Fruit fly (Drosophila melanogaster) whole organism: ENCODE data around the gene CG3597.

ENCODE experiments used
- CG8478 ChIP-seq: fragments of >200 bp; optimal IDR thresholded peaks from 2 replicates; lab custom pipeline; 2018; ENCODE audit warnings: inconsistent platforms
- Dll ChIP-seq: fragments of >200 bp; optimal IDR thresholded peaks from 2 replicates; lab custom pipeline; 2017
- EcR ChIP-seq, 2 experiments: fragments of >200 bp; optimal IDR thresholded peaks; 2 replicates each; lab custom pipeline; 2017; ENCODE audit warnings: missing biosample characterization in 2 of 2, missing genetic modification characterization in 2 of 2, missing genetic modification reagents in 2 of 2
- pan ChIP-seq: fragments of >200 bp; optimal IDR thresholded peaks from 2 replicates; lab custom pipeline; 2017
- psq ChIP-seq: fragments of >200 bp; optimal IDR thresholded peaks from 2 replicates; lab custom pipeline; 2017
- usp ChIP-seq: fragments of >200 bp; optimal IDR thresholded peaks from 2 replicates; lab custom pipeline; 2017; ENCODE audit warnings: missing biosample characterization, missing genetic modification characterization, mixed read lengths

The CG3597 gene

DNA sequence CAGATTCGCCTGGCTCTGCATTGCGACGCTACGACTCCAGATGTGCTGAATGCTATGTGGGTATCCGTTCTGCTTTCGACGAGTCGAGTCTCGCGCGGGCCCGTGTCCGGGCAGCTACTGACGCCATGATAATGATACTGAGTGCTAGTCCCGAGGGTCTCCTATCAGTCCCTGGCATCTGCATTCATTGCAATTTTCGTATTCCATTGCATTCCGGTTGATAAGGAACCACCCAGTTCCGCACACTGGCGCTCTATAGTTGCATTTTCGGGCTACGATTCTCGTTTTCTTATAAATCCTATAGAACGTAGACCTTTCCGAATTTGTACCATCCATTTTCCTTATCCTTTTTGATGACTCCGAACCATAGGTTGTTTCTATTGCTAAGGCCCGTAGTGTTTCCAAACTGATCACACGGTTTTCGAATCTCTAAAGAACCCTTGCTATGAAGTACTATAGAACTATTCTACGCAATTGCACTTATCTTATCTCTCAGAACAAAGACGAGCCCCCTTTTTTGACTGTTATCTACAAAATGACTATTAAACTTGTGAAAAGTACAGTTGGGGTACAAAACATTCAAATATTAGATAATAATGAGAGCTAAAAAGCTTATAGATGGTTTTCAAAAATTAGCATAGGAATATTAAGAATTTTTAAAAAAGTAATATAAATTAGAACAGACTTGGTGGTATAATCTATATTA is at the start of gene CG3597:
Gene CG3597, minus strand, starts transcription at position 119 of the 706 bp plus-strand sequence.
- TF ChIP-seq Dll (no peak), CG8478 (lab: Kevin White, UChicago) (no peak), pan (lab: Kevin White, UChicago) (no peak), usp (GFP tag; lab: Kevin White, UChicago) (no peak), psq (lab: Kevin White, UChicago) (no peak)

DNA sequence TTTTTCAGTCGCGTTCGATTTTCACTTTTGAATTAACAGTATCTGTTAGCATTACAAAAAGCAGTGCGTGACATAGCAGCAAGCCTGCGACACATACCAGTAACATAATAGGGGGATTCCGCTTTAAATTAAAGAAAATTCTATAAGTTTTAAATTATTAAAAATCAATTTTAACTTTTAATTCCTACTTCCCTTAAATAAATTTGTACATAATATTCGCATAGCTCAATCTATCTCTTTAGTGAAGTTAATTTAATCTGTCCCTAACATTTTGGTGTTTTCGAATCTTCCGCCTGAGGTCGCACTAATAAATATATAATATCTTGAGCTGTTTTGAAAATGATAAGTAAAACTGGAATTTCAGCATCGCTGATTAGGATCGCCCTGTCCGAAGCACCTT is 49.2 kb upstream of the CG3597 start, which contains the start of gene CG9886:
Gene CG9886, plus strand, starts transcription at position 341 of the 400 bp plus-strand sequence.
- no peak for TF ChIP-seq EcR (GFP tag; optimal IDR thresholded peaks at IDR 0.05; lab: Kevin White, UChicago)
- no peak for TF ChIP-seq CG8478 (lab: Kevin White, UChicago)
- no peak for TF ChIP-seq pan (lab: Kevin White, UChicago)
- TF ChIP-seq usp (GFP tag; lab: Kevin White, UChicago), result no peak

DNA sequence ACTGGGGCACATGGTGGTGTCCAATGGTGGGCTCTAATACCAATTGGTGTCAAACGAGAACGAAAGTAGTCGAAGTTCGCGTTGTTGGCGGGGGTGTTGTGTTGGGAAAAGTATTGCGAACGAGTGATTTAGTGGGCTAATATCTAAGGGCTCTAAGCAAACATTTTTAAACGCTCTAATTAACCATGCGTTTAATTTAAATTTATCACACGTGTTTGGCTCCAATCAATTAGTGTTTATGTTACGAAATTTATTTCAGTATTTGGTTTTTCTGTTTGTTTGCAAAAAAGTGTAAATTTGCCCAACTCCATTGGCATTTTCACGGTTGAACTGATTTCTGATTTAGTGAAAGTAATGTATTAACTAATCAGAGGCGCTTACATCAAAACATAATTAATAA is 48.6 kb upstream of the CG3597 start, which contains the start of gene CG34447:
Gene CG34447, minus strand, starts transcription at position 101 of the 400 bp plus-strand sequence.
- TF ChIP-seq usp (GFP tag; lab: Kevin White, UChicago) (no peak), psq (lab: Kevin White, UChicago) (no peak), pan (lab: Kevin White, UChicago) (no peak), EcR (GFP tag; optimal IDR thresholded peaks at IDR 0.05; lab: Kevin White, UChicago) (no peak), CG8478 (lab: Kevin White, UChicago) (no peak), Dll (no peak)

DNA sequence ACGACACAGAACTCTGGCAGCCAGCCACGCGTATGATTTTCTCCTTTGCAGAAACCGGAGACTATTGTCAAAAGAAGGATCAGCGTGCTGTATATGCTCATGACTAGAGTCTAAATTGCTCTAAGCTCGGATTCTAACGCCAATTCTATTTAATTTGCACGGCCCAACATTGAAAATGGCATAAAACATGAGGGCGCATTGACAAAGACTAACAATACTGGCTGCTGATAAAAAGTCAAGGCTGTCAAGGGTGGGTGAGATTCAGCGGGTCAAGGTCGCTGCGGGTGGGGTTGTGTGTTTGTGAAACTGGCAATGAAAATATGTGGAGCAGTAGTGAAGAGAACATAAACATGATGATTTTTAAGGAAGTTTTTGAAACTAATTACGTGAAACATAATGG is 46.5 kb upstream of the CG3597 start, which contains the start of gene CG34448:
Gene CG34448, minus strand, starts transcription at position 101 of the 400 bp plus-strand sequence.
- TF ChIP-seq psq (lab: Kevin White, UChicago), result no peak
- TF ChIP-seq EcR (GFP tag; optimal IDR thresholded peaks at IDR 0.05; lab: Kevin White, UChicago), result no peak
- TF ChIP-seq usp (GFP tag; lab: Kevin White, UChicago), result no peak
- TF ChIP-seq pan (lab: Kevin White, UChicago), result no peak
- TF ChIP-seq Dll, result no peak
- no peak for TF ChIP-seq CG8478 (lab: Kevin White, UChicago)

DNA sequence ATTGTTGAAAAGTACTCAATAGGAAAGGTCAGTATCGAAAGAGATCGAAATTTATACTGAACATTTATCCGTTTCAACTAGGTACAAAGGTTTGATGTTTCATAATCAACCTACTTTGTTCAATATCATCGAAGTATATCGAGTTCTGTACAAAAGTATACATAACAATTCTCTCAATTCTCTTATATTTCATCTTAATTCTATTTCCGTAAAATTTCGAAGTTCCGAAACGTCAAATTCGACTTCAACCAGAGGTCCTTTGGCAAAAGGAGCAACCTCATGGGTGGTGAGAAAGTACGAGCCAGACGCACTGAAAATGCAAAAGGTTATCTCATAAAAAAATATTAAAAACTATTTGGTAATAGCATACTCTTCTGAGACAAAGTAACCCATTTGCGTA is 45.3 kb upstream of the CG3597 start, which contains the start of gene CG31948:
Gene CG31948, minus strand, starts transcription at position 101 of the 400 bp plus-strand sequence.
- TF ChIP-seq Dll (no peak), CG8478 (lab: Kevin White, UChicago) (no peak), pan (lab: Kevin White, UChicago) (no peak)

DNA sequence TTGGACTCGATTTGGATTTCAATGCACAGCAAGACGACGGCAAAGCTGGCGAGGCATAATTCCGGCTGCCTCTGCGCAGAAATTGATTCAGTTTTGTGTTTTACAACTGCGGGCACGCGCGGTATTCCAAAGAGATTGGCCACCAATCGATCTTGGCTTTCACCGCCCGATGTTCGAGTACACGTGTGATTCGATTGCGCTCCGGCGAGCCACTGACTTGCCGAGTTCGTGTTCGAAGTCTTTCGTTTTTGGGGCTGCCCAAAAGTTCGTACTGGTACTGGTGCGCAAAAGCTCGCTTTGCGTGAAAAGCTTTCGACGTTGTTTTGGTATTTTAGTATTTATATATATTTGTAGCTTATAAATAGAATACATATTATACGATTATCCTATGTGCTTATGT is 43.8 kb upstream of the CG3597 start, which contains the start of gene CG18641:
Gene CG18641, minus strand, starts transcription at position 214 of the 400 bp plus-strand sequence.
- TF ChIP-seq usp (GFP tag; lab: Kevin White, UChicago) (no peak), pan (lab: Kevin White, UChicago) (no peak), EcR (GFP tag; optimal IDR thresholded peaks at IDR 0.05; lab: Kevin White, UChicago) (no peak), CG8478 (lab: Kevin White, UChicago) (no peak), Dll (no peak), psq (lab: Kevin White, UChicago) (no peak)

DNA sequence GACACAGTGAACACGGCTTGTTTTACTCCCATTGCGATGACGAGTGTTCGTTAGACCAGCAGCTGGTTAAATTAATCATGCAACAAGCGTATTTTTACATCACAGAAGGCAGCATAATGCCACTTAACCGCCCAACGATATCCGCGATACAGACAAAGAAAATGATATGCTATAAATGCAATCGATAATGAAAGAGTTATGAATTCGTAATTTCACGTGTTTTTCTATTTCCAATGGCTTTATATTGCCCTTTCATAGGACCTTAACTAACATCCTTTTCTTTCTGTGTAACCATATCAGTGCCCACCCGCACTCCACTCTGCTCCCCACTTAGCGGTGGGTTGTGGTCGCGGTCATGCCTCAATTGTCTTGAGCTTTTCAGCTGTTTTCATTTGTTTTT is 41.8 kb upstream of the CG3597 start:
- TF ChIP-seq usp (GFP tag; lab: Kevin White, UChicago) (no peak), Dll (no peak), EcR (GFP tag; optimal IDR thresholded peaks at IDR 0.05; lab: Kevin White, UChicago) (no peak), pan (lab: Kevin White, UChicago) (no peak), CG8478 (lab: Kevin White, UChicago) (no peak)

DNA sequence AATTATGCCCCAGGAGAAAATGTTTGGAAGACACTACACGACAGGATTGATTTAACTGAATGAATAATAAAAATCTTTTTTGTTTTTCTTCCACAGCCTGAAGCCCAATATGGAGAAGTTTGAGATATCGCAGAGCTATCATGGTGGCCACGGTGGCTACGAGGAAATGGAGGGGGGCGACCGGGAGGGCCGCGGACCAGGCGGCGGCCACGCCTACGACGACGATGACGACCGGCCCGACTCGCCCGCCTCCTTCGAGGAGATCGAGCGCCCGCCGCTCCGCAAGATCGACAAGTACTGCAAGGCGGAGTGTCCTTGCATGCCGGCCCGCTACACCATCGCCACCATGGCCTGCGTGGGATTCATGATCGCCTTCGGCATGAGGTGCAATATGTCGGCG is 33.3 kb upstream of the CG3597 start:
- TF ChIP-seq EcR (GFP tag; optimal IDR thresholded peaks at IDR 0.05; lab: Kevin White, UChicago), result no peak
- no peak for TF ChIP-seq usp (GFP tag; lab: Kevin White, UChicago)
- no peak for TF ChIP-seq psq (lab: Kevin White, UChicago)
- no peak for TF ChIP-seq pan (lab: Kevin White, UChicago)
- TF ChIP-seq CG8478 (lab: Kevin White, UChicago), result no peak
- no peak for TF ChIP-seq Dll

DNA sequence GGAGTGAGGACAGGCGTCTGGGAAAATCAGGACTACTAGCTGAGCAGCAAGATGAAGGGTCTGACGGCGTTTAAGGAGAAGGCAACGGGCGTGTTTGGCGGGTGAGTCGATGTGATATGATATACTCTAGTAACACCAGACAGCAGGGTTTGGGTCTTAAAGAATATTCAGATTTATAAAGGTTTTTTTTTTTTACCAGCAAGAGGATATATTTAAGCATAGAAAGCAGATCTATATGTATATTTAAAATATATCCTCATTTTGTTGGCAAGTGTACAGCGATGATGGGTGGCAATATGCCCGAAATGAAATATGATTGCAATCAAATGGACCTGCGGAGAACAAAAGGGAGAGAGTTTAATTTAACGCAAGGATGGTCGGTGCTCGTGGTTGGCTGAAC is 30.9 kb upstream of the CG3597 start:
- TF ChIP-seq CG8478 (lab: Kevin White, UChicago), result no peak
- no peak for TF ChIP-seq EcR (GFP tag; optimal IDR thresholded peaks at IDR 0.05; lab: Kevin White, UChicago)
- no peak for TF ChIP-seq pan (lab: Kevin White, UChicago)
- no peak for TF ChIP-seq psq (lab: Kevin White, UChicago)

DNA sequence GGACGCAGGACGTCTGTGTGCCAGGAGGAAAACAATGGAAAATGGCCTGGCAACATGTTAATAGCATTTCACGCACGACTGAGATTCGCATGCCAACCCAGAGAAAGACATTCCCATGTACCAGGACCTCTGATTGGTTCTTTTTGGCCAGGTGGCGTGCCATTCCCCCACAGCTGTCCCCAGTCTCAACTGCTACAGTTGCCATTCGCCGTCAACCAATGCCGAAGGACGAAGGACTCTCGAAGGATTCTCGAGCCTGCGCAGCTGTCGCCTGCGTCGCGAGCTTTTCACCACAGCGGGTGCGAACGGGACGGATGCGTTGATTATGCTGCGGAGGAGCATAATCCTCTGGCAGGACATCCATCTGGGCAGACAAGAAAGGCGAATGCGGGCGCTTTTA is 28.6 kb upstream of the CG3597 start, which contains the start of gene VGlut:
Gene VGlut, plus strand, starts transcription at position 399 of the 400 bp plus-strand sequence.
- TF ChIP-seq Dll, result no peak
- no peak for TF ChIP-seq pan (lab: Kevin White, UChicago)
- TF ChIP-seq usp (GFP tag; lab: Kevin White, UChicago), result no peak
- no peak for TF ChIP-seq psq (lab: Kevin White, UChicago)
- TF ChIP-seq CG8478 (lab: Kevin White, UChicago), result no peak
- no peak for TF ChIP-seq EcR (GFP tag; optimal IDR thresholded peaks at IDR 0.05; lab: Kevin White, UChicago)

DNA sequence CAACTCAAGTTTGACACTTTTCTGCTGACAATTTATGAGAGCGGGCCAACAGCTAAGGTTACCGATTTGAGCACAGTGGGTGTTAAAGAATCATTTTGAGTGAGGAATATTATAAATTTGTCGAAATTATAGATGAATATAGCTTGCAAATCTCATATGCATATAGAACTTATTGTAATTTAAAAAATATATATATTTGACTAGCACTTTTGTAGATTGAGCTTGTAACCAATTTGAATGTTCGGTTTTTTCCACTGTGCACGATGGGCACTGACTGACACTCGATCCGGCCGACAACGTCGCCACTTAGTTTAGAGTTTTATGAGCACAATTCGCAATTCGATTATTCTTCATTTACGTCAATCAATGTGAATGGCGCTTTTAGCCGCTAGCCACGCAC is 27.1 kb upstream of the CG3597 start:
- no peak for TF ChIP-seq Dll
- no peak for TF ChIP-seq EcR (GFP tag; optimal IDR thresholded peaks at IDR 0.05; lab: Kevin White, UChicago)
- TF ChIP-seq usp (GFP tag; lab: Kevin White, UChicago), result no peak
- TF ChIP-seq CG8478 (lab: Kevin White, UChicago), result no peak
- TF ChIP-seq psq (lab: Kevin White, UChicago), result no peak
- no peak for TF ChIP-seq pan (lab: Kevin White, UChicago)

DNA sequence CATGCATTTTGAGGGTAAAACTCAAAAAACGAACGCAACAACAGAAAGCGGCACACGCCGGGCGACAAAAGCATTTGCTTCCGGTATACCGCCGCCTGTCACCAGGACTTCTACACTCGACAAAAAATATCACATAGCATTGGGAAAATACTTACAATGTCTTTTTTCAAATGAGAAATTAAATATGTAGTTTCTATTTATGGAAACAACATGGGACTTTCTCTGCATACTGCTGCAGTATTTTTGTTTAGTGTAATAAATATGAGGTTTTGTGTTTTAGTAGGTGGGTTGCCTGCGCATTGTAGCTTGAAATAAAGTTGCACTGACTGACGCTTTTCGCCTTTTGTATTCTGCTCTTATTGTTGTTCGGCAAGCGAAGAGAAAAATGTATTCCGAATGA is 25.8 kb upstream of the CG3597 start:
- TF ChIP-seq EcR (GFP tag; optimal IDR thresholded peaks at IDR 0.05; lab: Kevin White, UChicago), result no peak
- TF ChIP-seq CG8478 (lab: Kevin White, UChicago), result no peak
- no peak for TF ChIP-seq psq (lab: Kevin White, UChicago)
- no peak for TF ChIP-seq usp (GFP tag; lab: Kevin White, UChicago)
- no peak for TF ChIP-seq Dll
- no peak for TF ChIP-seq pan (lab: Kevin White, UChicago)
